Worm (Caenorhabditis elegans) whole organism, L1 larva: ENCODE data around the gene gpla-1.

ENCODE experiments used
- C16A3.4 ChIP-seq: fragments of 150-350 bp; optimal IDR thresholded peaks from 2 replicates; lab custom pipeline; 2014; ENCODE audit warnings: missing biosample characterization, missing genetic modification characterization
- C34B4.2 ChIP-seq: sonication (generic microtip); optimal IDR thresholded peaks from 2 replicates; lab custom pipeline; 2017; ENCODE audit warnings: mild to moderate bottlenecking, missing genetic modification characterization, missing compliant biosample characterization
- F16B12.6 ChIP-seq: fragments of 150-350 bp; optimal IDR thresholded peaks from 2 replicates; lab custom pipeline; 2014; ENCODE audit warnings: missing biosample characterization, missing genetic modification characterization
- Y116A8C.19 ChIP-seq: sonication (generic microtip); optimal IDR thresholded peaks from 2 replicates; lab custom pipeline; 2016; ENCODE audit warnings: missing compliant biosample characterization, missing genetic modification characterization, borderline replicate concordance
- alr-1 ChIP-seq: fragments of 200-800 bp; sonication (Bioruptor generic); optimal IDR thresholded peaks from 2 replicates; lab custom pipeline; 2018; ENCODE audit warnings: borderline replicate concordance, mild to moderate bottlenecking, missing genetic modification characterization, missing compliant biosample characterization
- aly-2 ChIP-seq: fragments of 150-350 bp; optimal IDR thresholded peaks from 2 replicates; lab custom pipeline; 2014; ENCODE audit warnings: missing biosample characterization, missing genetic modification characterization
- ceh-8 ChIP-seq: fragments of 200-800 bp; sonication (Bioruptor generic); optimal IDR thresholded peaks from 2 replicates; lab custom pipeline; 2018; ENCODE audit warnings: mild to moderate bottlenecking, missing genetic modification characterization, moderate library complexity, missing compliant biosample characterization
- ceh-88 ChIP-seq: fragments of 200-800 bp; sonication (Bioruptor generic); IDR thresholded peaks from 2 replicates; pipeline ENCODE4 v1.3.6; 2022; ENCODE audit warnings: missing genetic modification characterization, missing compliant biosample characterization
- ceh-90 ChIP-seq: sonication (generic microtip); optimal IDR thresholded peaks from 2 replicates; lab custom pipeline; 2016; ENCODE audit warnings: missing genetic modification characterization, missing compliant biosample characterization
- dsc-1 ChIP-seq: sonication (generic microtip); optimal IDR thresholded peaks from 2 replicates; lab custom pipeline; 2016; ENCODE audit warnings: mild to moderate bottlenecking, missing genetic modification characterization, missing compliant biosample characterization
- efl-1 ChIP-seq, 4 experiments: fragments of 150-350 bp; optimal IDR thresholded peaks in 3 of 4; peaks in 1 of 4; 1 replicate in 1 of 4; 2 replicates in 3 of 4; lab custom pipeline; 2014; ENCODE audit warnings: missing biosample characterization in 2 of 4, missing genetic modification characterization in 2 of 4, missing genetic modification reagents in 2 of 4
- egl-13 ChIP-seq: sonication (generic microtip); optimal IDR thresholded peaks from 2 replicates; lab custom pipeline; 2016; ENCODE audit warnings: missing genotype, missing genetic modification reagents, missing genetic modification characterization, missing compliant biosample characterization
- elt-3 ChIP-seq, 6 experiments: fragments of 150-350 bp in 1 of 6; sonication (generic microtip); optimal IDR thresholded peaks; 2 replicates each; lab custom pipeline; 2017 to 2018; ENCODE audit warnings: missing biosample characterization in 6 of 6, missing genetic modification characterization in 6 of 6, inconsistent platforms in 1 of 6
- ets-5 ChIP-seq: fragments of 200-800 bp; sonication (Bioruptor generic); IDR thresholded peaks from 2 replicates; pipeline ENCODE4 v1.3.6; 2022; ENCODE audit warnings: missing genetic modification characterization, missing compliant biosample characterization
- fkh-10 ChIP-seq: sonication (generic microtip); optimal IDR thresholded peaks from 2 replicates; lab custom pipeline; 2017; ENCODE audit warnings: missing biosample characterization, missing genetic modification reagents, missing genetic modification characterization
- fkh-8 ChIP-seq: sonication (generic microtip); optimal IDR thresholded peaks from 2 replicates; lab custom pipeline; 2016; ENCODE audit warnings: mild to moderate bottlenecking, missing genetic modification characterization, missing compliant biosample characterization
- fos-1 ChIP-seq: fragments of 150-350 bp; optimal IDR thresholded peaks from 2 replicates; lab custom pipeline; 2014; ENCODE audit warnings: missing biosample characterization, missing genetic modification characterization
- hlh-4 ChIP-seq: sonication (generic microtip); optimal IDR thresholded peaks from 2 replicates; lab custom pipeline; 2016; ENCODE audit warnings: mild to moderate bottlenecking, missing genetic modification characterization, missing compliant biosample characterization
- irx-1 ChIP-seq: sonication (generic microtip); optimal IDR thresholded peaks from 2 replicates; lab custom pipeline; 2016; ENCODE audit warnings: missing genetic modification characterization, missing compliant biosample characterization
- jun-1 ChIP-seq: fragments of 150-350 bp; optimal IDR thresholded peaks from 2 replicates; lab custom pipeline; 2014; ENCODE audit warnings: missing biosample characterization, missing genetic modification reagents, missing genetic modification characterization
- lin-13 ChIP-seq: fragments of 150-350 bp; optimal IDR thresholded peaks from 2 replicates; lab custom pipeline; 2014; ENCODE audit warnings: missing biosample characterization, missing genetic modification reagents, missing genetic modification characterization
- lin-14 ChIP-seq: fragments of 200-800 bp; sonication (Bioruptor generic); optimal IDR thresholded peaks from 2 replicates; lab custom pipeline; 2018; ENCODE audit warnings: mild to moderate bottlenecking, missing genetic modification characterization, moderate library complexity, missing compliant biosample characterization
- lin-15B ChIP-seq: fragments of 150-350 bp; sonication (generic microtip); optimal IDR thresholded peaks from 3 replicates; lab custom pipeline; 2014; ENCODE audit warnings: missing biosample characterization, missing genetic modification characterization
- lir-3 ChIP-seq: sonication (generic microtip); optimal IDR thresholded peaks from 2 replicates; lab custom pipeline; 2016; ENCODE audit warnings: mild to moderate bottlenecking, missing genetic modification characterization, moderate library complexity, missing compliant biosample characterization; ENCODE audit not compliant: poor library complexity
- lsy-2 ChIP-seq, 2 experiments: fragments of 150-350 bp; optimal IDR thresholded peaks; 2 replicates each; lab custom pipeline; 2014; ENCODE audit warnings: missing biosample characterization in 2 of 2, missing genetic modification characterization in 2 of 2
- mab-9 ChIP-seq: fragments of 200-800 bp; sonication (Bioruptor generic); IDR thresholded peaks from 2 replicates; pipeline ENCODE4 v1.3.6; 2022; ENCODE audit warnings: missing genetic modification reagents, missing genetic modification characterization, missing compliant biosample characterization
- mdl-1 ChIP-seq, 2 experiments: fragments of 150-350 bp; optimal IDR thresholded peaks; 2 replicates each; lab custom pipeline; 2014 to 2017; ENCODE audit warnings: missing biosample characterization in 2 of 2, missing genetic modification characterization in 2 of 2, inconsistent platforms in 1 of 2
- mep-1 ChIP-seq: fragments of 150-350 bp; optimal IDR thresholded peaks from 2 replicates; lab custom pipeline; 2014; ENCODE audit warnings: missing biosample characterization, missing genetic modification characterization
- nhr-11 ChIP-seq: fragments of 150-350 bp; optimal IDR thresholded peaks from 2 replicates; lab custom pipeline; 2014; ENCODE audit warnings: missing biosample characterization, missing genetic modification characterization
- nhr-12 ChIP-seq: sonication (generic microtip); optimal IDR thresholded peaks from 2 replicates; lab custom pipeline; 2017; ENCODE audit warnings: missing biosample characterization, missing genetic modification characterization
- nhr-19 ChIP-seq: fragments of 200-800 bp; sonication (Bioruptor generic); conservative IDR thresholded peaks from 2 replicates; pipeline ENCODE4 v1.3.6; 2022; ENCODE audit warnings: missing genetic modification characterization, missing compliant biosample characterization
- nhr-20 ChIP-seq: sonication (generic microtip); optimal IDR thresholded peaks from 2 replicates; lab custom pipeline; 2016; ENCODE audit warnings: mild to moderate bottlenecking, missing genetic modification characterization, missing compliant biosample characterization
- nhr-47 ChIP-seq: sonication (generic microtip); optimal IDR thresholded peaks from 2 replicates; lab custom pipeline; 2016; ENCODE audit warnings: mild to moderate bottlenecking, missing genetic modification characterization, moderate library complexity, missing compliant biosample characterization
- nhr-71 ChIP-seq: sonication (generic microtip); optimal IDR thresholded peaks from 2 replicates; lab custom pipeline; 2016; ENCODE audit warnings: mild to moderate bottlenecking, missing genetic modification characterization, moderate library complexity, missing compliant biosample characterization
- nhr-77 ChIP-seq: fragments of 150-350 bp; optimal IDR thresholded peaks from 2 replicates; lab custom pipeline; 2014; ENCODE audit warnings: missing biosample characterization, missing genetic modification characterization
- nhr-84 ChIP-seq: sonication (generic microtip); optimal IDR thresholded peaks from 2 replicates; lab custom pipeline; 2017; ENCODE audit warnings: missing biosample characterization, missing genetic modification characterization
- nhr-90 ChIP-seq: sonication (generic microtip); optimal IDR thresholded peaks from 2 replicates; lab custom pipeline; 2016; ENCODE audit warnings: mild to moderate bottlenecking, missing genetic modification characterization, missing compliant biosample characterization; ENCODE audit not compliant: poor library complexity
- pqm-1 ChIP-seq: sonication (generic microtip); optimal IDR thresholded peaks from 3 replicates; lab custom pipeline; 2017; ENCODE audit warnings: missing biosample characterization, missing genetic modification characterization
- rnt-1 ChIP-seq: sonication (generic microtip); optimal IDR thresholded peaks from 2 replicates; lab custom pipeline; 2016; ENCODE audit warnings: mild to moderate bottlenecking, missing genetic modification characterization, moderate library complexity, missing compliant biosample characterization
- skn-1 ChIP-seq: fragments of 150-350 bp; optimal IDR thresholded peaks from 2 replicates; lab custom pipeline; 2014; ENCODE audit warnings: missing biosample characterization, missing genetic modification characterization
- snpc-4 ChIP-seq: fragments of 150-350 bp; optimal IDR thresholded peaks from 2 replicates; lab custom pipeline; 2014; ENCODE audit warnings: missing biosample characterization, missing genetic modification characterization
- sox-4 ChIP-seq: sonication (generic microtip); optimal IDR thresholded peaks from 2 replicates; lab custom pipeline; 2016; ENCODE audit warnings: missing genetic modification characterization, missing compliant biosample characterization
- swsn-7 ChIP-seq: sonication (generic microtip); optimal IDR thresholded peaks from 2 replicates; lab custom pipeline; 2016; ENCODE audit warnings: missing genetic modification characterization, missing compliant biosample characterization
- tbx-2 ChIP-seq: sonication (generic microtip); optimal IDR thresholded peaks from 2 replicates; lab custom pipeline; 2016; ENCODE audit warnings: missing genetic modification characterization, missing compliant biosample characterization
- xbp-1 ChIP-seq: sonication (generic microtip); optimal IDR thresholded peaks from 2 replicates; lab custom pipeline; 2016; ENCODE audit warnings: missing genetic modification characterization, missing compliant biosample characterization
- zag-1 ChIP-seq: fragments of 150-350 bp; optimal IDR thresholded peaks from 2 replicates; lab custom pipeline; 2014; ENCODE audit warnings: missing biosample characterization, missing genetic modification characterization
- zip-4 ChIP-seq: fragments of 200-800 bp; sonication (Bioruptor generic); optimal IDR thresholded peaks from 2 replicates; lab custom pipeline; 2018; ENCODE audit warnings: mild to moderate bottlenecking, missing genetic modification characterization, moderate library complexity, missing compliant biosample characterization
- ztf-4 ChIP-seq: fragments of 150-350 bp; optimal IDR thresholded peaks from 2 replicates; lab custom pipeline; 2014; ENCODE audit warnings: missing biosample characterization, missing genetic modification characterization

Gene gpla-1

DNA sequence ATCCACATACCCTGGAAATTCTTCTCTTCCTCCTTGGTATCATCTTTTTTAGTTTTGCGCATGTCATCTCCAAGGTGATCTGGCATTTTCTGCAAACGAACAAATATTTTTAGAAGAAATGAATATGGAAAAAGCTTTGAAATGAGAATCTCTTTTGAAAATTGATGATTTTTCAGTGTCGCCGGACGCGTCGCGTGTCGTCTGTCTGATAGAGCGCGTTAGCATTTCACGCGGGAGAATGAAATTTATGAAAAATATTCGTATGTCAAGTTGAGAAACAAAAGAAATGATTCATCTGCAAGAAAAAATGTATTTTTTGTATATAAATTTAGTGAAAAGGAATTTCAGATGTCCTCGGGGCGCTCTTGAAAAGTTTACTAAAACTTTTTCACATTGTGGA, 44.7 kb upstream of the gpla-1 start, which contains the start of gene rpt-1 (continued):
- TF ChIP-seq nhr-47 (tag; lab: Kevin White, UChicago) (peak; percentile 65), lir-3 (tag; lab: Kevin White, UChicago) (no peak), lsy-2 (tag; optimal IDR thresholded peaks at IDR 0.05; lab: Kevin White, UChicago) (peak; percentile 66 to 88), alr-1 (no peak), Y116A8C.19 (no peak), jun-1 (peak; percentile 1), C34B4.2 (tag; lab: Kevin White, UChicago) (no peak), elt-3 (tag; optimal IDR thresholded peaks at IDR 0.05; lab: Kevin White, UChicago) (peak in 1 of 6 experiments; percentile 60), tbx-2 (tag; lab: Kevin White, UChicago) (peak; percentile 60), nhr-12 (tag; lab: Kevin White, UChicago) (no peak), C16A3.4 (tag; lab: Kevin White, UChicago) (peak; percentile 73), mdl-1 (tag; optimal IDR thresholded peaks at IDR 0.05; lab: Kevin White, UChicago) (peak in 1 of 2 experiments; percentile 68), nhr-20 (tag; lab: Kevin White, UChicago) (peak; percentile 69), lin-13 (GFP tag; lab: Kevin White, UChicago) (peak; percentile 42), lin-14 (GFP tag; lab: Kevin White, UChicago) (peak; percentile 65), aly-2 (tag; lab: Kevin White, UChicago) (peak; percentile 21), nhr-19 (GFP tag; lab: Robert Waterston, UW) (peak; percentile 49), mep-1 (peak; percentile 74), nhr-90 (peak; percentile 6), rnt-1 (tag; lab: Kevin White, UChicago) (peak; percentile 56), efl-1 (optimal IDR thresholded peaks at IDR 0.05; lab: Kevin White, UChicago) (peak; percentile 92 to 98), efl-1 (GFP tag; optimal IDR thresholded peaks at IDR 0.05 in 1 of 2; lab: Kevin White, UChicago) (peak; percentile 91 to 99), snpc-4 (tag; lab: Kevin White, UChicago) (peak; percentile 94), lin-15B (tag; lab: Kevin White, UChicago) (peak; percentile 83), fos-1 (tag; lab: Kevin White, UChicago) (peak; percentile 47), swsn-7 (tag; lab: Kevin White, UChicago) (peak; percentile 51), nhr-84 (tag; lab: Kevin White, UChicago) (no peak), skn-1 (tag; lab: Kevin White, UChicago) (peak; percentile 99)

DNA sequence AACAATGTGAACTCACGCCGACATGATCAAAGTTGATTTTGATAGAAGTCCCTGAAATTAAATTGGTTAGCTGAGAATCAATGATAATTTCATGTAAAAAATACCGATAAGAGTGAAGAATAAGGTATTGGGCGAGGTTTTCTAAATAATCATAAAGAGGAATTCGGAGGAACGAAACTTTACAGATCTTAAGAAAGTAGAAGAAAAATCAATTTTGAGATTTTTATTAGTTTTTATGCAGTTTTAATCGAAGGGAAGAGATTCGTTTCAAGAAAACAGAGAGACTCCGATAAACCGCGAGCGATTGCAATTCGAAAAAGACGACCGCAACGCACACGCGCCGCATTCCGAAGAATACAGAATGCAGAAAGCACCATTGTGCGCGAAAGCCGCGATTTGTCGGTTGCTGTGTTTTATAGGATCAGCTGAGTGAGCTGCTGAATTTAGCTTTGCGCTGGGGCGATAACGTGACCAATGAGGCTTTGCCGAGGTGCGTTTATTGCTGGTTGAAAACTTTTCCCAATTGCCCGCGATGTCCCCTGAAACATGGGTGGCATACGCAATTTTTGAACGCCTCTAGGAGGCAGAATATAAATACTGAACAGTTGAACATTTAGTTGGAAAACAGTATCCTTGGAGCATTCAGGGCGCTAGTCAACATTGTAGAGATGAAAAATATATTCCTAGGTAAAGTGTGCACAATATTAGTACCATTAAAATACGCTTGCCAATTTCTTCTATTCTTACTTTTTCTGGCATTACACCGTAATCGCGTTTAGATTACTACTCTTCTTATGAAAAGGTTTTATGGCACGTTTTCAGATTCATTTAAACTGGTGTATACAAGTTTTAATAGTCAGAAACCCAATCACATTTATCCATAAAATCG, 42.3 kb upstream of the gpla-1 start, which contains the start of gene snr-4:
TSS of gene snr-4 (minus strand) at position 51 of the 889 bp plus-strand sequence.
- TF ChIP-seq ceh-90 (tag; lab: Kevin White, UChicago) (peak; percentile 31), zag-1 (tag; lab: Kevin White, UChicago) (peak; percentile 17), ceh-8 (peak; percentile 80), pqm-1 (peak; percentile 56), ceh-88 (peak; percentile 91), xbp-1 (tag; lab: Kevin White, UChicago) (peak; percentile 93), ets-5 (GFP tag; lab: Robert Waterston, UW) (no peak), ztf-4 (tag; lab: Kevin White, UChicago) (peak; percentile 82), hlh-4 (tag; lab: Kevin White, UChicago) (no peak), tbx-2 (tag; lab: Kevin White, UChicago) (peak; percentile 96), lir-3 (tag; lab: Kevin White, UChicago) (peak; percentile 74), zip-4 (GFP tag; lab: Kevin White, UChicago) (peak; percentile 88), nhr-71 (tag; lab: Kevin White, UChicago) (peak; percentile 98), mab-9 (GFP tag; lab: Robert Waterston, UW) (peak; percentile 95), irx-1 (tag; lab: Kevin White, UChicago) (peak; percentile 90), dsc-1 (tag; lab: Kevin White, UChicago) (peak; percentile 97), nhr-77 (tag; lab: Kevin White, UChicago) (peak; percentile 95), sox-4 (tag; lab: Kevin White, UChicago) (peak; percentile 81), aly-2 (tag; lab: Kevin White, UChicago) (peak; percentile 91), fkh-8 (tag; lab: Kevin White, UChicago) (peak; percentile 95), lin-13 (GFP tag; lab: Kevin White, UChicago) (peak; percentile 94), skn-1 (tag; lab: Kevin White, UChicago) (peak; percentile 80), egl-13 (peak; percentile 94), elt-3 (tag; optimal IDR thresholded peaks at IDR 0.05; lab: Kevin White, UChicago) (peak in 5 of 6 experiments; percentile 30 to 96 (median 93)), nhr-11 (tag; lab: Kevin White, UChicago) (peak; percentile 82), F16B12.6 (tag; lab: Kevin White, UChicago) (peak; percentile 66), snpc-4 (tag; lab: Kevin White, UChicago) (peak; percentile 99), nhr-84 (tag; lab: Kevin White, UChicago) (peak; percentile 36), fkh-10 (GFP tag; lab: Kevin White, UChicago) (peak; percentile 69), swsn-7 (tag; lab: Kevin White, UChicago) (peak; percentile 97)
